Fruit fly (Drosophila melanogaster): ENCODE measurements around the gene Fbp2.

- TF ChIP-seq CG8478 (optimal IDR thresholded peaks at IDR 0.05) (no peak), CTCF (optimal IDR thresholded peaks at IDR 0.05) (no peak)
Observed at dm6 chr2L:9455157-9455556, 28.6 kb downstream of the Fbp2 start.
